Fruit fly (Drosophila melanogaster) whole organism, pupa: ENCODE results near the gene ppan.

Source experiments
- CG10348 ChIP-seq: fragments of 200-800 bp; sonication (Bioruptor generic); IDR thresholded peaks from 2 replicates; pipeline ENCODE4 v1.3.6; 2022; ENCODE audit warnings: missing biosample characterization, missing genetic modification characterization
- CG34367 ChIP-seq: fragments of 200-800 bp; sonication (Bioruptor generic); optimal IDR thresholded peaks from 2 replicates; lab custom pipeline; 2018; ENCODE audit warnings: missing biosample characterization, mild to moderate bottlenecking, missing genetic modification characterization

DNA sequence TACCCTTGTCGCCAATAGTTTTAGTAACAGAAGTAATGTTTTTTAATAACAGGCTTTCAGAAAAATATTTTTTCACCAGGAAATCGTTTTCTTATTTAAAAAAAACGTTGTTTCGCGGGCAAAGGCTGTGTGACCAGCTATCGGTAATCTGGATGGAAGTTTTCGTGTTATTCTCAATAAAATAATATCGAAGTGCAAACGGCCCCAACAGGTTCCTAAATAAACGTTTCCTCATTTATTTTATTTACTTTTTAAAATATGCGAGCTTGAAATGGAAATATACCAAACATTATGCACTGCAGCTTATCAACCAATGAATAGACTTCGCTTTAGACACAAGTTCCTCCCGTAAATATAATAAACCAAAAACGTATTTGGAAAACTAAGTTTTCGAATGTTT lies 14.0 kb downstream of the ppan start, which contains the start of gene Ice2:
- TF ChIP-seq CG34367 (tag; lab: Kevin White, UChicago): no peak
- TF ChIP-seq CG10348: no peak
